Worm (Caenorhabditis elegans): Measurements from ENCODE around the gene grdn-1.
A peak's percentile ranks its signal among the peaks of the same experiment; 100 is the strongest.

grdn-1 gene

ce11 chrV:18614498-18614897 is 21.9 kb downstream of the grdn-1 start (continued):
- TF ChIP-seq lin-15B (tag; optimal IDR thresholded peaks at IDR 0.05) (no peak), R02D3.7 (tag; optimal IDR thresholded peaks at IDR 0.05) (no peak)

ce11 chrV:18616287-18616686 is 23.7 kb downstream of the grdn-1 start, which contains the start of gene nhr-70:
nhr-70 (plus strand) TSS chrV:18616587.
- TF ChIP-seq php-3 (GFP tag; IDR thresholded peaks at IDR 0.05), result no peak
- no peak for TF ChIP-seq jun-1 (tag; optimal IDR thresholded peaks at IDR 0.05)

DNA sequence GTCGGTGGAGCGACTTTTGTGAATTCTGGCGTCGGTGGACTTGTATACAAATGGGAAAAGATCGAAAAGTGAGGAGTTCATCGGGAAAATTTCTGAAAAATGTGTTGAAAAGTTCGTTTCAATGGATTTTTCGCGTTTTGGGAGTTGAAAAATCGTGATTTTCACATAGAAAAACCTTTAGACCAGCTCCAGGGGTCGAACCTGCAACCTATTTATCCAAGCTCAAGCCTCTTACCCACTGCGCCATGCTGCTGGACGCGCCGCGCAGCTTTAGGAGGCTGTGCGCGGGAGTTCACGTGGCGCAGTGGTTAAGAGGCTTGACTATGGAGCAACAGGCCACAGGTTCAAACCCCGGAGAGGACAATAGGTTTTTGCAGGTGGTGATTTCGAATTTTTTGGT is 29.9 kb downstream of the grdn-1 start, which contains the start of gene Y69H2.1:
Y69H2.1 (minus strand) TSS at position 101 of the 400 bp plus-strand sequence.
- no peak for TF ChIP-seq D1046.2 (GFP tag; IDR thresholded peaks at IDR 0.05)
- TF ChIP-seq unc-130 (GFP tag; optimal IDR thresholded peaks at IDR 0.05), result no peak
- peak; percentile 42; the same call in 1 of the 2 replicates for TF ChIP-seq set-16 (GFP tag; IDR thresholded peaks at IDR 0.05)
- TF ChIP-seq lin-1 (GFP tag; IDR thresholded peaks at IDR 0.05), result no peak
- TF ChIP-seq lin-13 (GFP tag; optimal IDR thresholded peaks at IDR 0.05), result peak; percentile 36
- no peak for TF ChIP-seq Y48G9A.11 (GFP tag; IDR thresholded peaks at IDR 0.05)

DNA sequence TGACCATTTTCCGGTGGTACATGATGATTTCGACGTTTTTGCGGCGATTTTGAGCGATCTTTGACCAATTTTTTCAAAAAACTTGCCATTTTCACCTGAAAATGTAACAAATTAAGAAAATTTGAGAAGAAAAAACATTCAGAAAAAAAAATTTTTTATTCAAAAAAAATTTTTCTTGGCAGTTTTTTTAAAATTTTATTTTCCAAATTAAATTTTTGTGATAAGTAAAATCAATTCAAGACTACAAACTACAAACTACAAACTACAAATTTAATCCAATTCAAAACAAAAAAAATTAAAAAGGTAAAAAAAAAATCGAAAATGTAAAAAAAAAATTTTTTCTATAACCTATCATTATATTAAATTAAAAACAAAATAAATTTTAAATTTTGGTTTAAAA is 34.2 kb downstream of the grdn-1 start, which contains the start of gene Y69H2.15:
Y69H2.15 (minus strand) TSS at position 101 of the 400 bp plus-strand sequence.
- TF ChIP-seq nhr-28 (tag; optimal IDR thresholded peaks at IDR 0.05), result no peak
- no peak for TF ChIP-seq F49E8.2 (tag; optimal IDR thresholded peaks at IDR 0.05; ENCODE audit: borderline replicate concordance)

ce11 chrV:18627445-18627844 is 34.9 kb downstream of the grdn-1 start:
- TF ChIP-seq ceh-20 (GFP tag; IDR thresholded peaks at IDR 0.05) (0 out of 2 replicates have a peak, but pooled peaks have one; percentile 15), F49E8.2 (tag; optimal IDR thresholded peaks at IDR 0.05; ENCODE audit: borderline replicate concordance) (no peak), mxl-3 (GFP tag; optimal IDR thresholded peaks at IDR 0.05) (no peak), dpl-1 (GFP tag; optimal IDR thresholded peaks at IDR 0.05) (no peak), ctbp-1 (GFP tag; IDR thresholded peaks at IDR 0.05) (no peak), zip-2 (tag; optimal IDR thresholded peaks at IDR 0.05) (no peak), hmg-1.1 (GFP tag; IDR thresholded peaks at IDR 0.05) (no peak), daf-16 (GFP tag; optimal IDR thresholded peaks at IDR 0.05) (peak in 1 of 2 experiments; percentile 24), daf-16 (tag; optimal IDR thresholded peaks at IDR 0.05) (no peak), nhr-102 (tag; optimal IDR thresholded peaks at IDR 0.05) (no peak), lin-38 (GFP tag; IDR thresholded peaks at IDR 0.05) (no peak), Y5F2A.4 (GFP tag; optimal IDR thresholded peaks at IDR 0.05) (no peak), nhr-11 (tag; optimal IDR thresholded peaks at IDR 0.05) (peak; percentile 48), nhr-6 (tag; optimal IDR thresholded peaks at IDR 0.05) (no peak), ZK546.5 (tag; optimal IDR thresholded peaks at IDR 0.05) (no peak), nhr-42 (GFP tag; IDR thresholded peaks at IDR 0.05) (no peak), nhr-25 (tag; optimal IDR thresholded peaks at IDR 0.05; ENCODE audit: borderline replicate concordance, insufficient read depth) (no peak), F26F4.8 (GFP tag; conservative IDR thresholded peaks at IDR 0.05) (no peak), zfp-3 (GFP tag; conservative IDR thresholded peaks at IDR 0.05) (no peak)

DNA sequence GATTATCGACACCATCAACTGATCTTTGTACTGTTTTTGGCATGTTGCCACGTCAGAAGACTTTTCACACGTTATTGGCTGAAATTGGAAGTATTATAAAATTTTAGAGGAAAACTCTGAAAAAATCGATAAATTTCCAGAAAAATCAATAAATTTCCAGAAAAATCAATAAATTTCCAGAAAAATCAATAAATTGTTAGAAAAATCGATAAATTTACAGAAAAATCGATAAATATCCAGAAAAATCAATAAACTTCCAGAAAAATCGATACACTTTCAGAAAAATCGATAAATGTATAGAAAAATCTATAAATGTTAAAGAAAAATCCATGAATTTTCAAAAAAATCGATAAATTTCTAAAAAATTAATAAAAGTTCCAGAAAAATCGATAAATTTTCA is 36.4 kb downstream of the grdn-1 start:
- TF ChIP-seq ceh-28 (tag; optimal IDR thresholded peaks at IDR 0.05) (peak; percentile 89), saeg-2 (GFP tag; IDR thresholded peaks at IDR 0.05) (no peak), nhr-11 (tag; optimal IDR thresholded peaks at IDR 0.05) (no peak)
